Worm (Caenorhabditis elegans): ENCODE data around the gene str-113.
"Not testable (repeated sequence)": the region's sequence is repeated elsewhere in the genome, so short reads cannot be mapped to it uniquely, and the experiment has no call there.

Gene str-113

DNA sequence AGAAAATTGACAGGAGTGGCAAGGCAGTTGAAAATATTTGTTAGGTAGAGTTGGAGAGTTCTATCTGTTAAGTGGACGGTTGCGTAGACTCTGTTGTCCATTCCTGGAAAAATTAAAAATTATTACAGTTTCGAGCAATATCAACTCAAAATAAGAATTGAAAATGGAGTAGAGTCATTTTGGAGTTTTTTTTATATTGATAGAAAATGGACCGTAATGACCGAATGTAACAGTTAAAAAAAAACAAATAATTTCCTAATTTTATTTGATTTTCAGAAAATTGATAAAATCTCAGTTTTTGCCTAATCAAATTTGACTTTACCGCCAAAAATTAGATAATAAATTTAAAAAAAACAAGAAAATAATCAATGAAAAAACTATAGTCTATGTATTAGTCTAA, 39.8 kb downstream of the str-113 start, which contains the start of gene F59B1.4:
Gene F59B1.4 (minus strand): TSS at position 101 of the 400 bp plus-strand sequence.
- TF ChIP-seq hsf-1 (GFP tag; IDR thresholded peaks at IDR 0.05) (no peak), Y79H2A.3 (GFP tag; conservative IDR thresholded peaks at IDR 0.05) (no peak), ztf-3 (GFP tag; optimal IDR thresholded peaks at IDR 0.05) (no peak), let-526 (GFP tag; IDR thresholded peaks at IDR 0.05) (no peak), somi-1 (GFP tag; optimal IDR thresholded peaks at IDR 0.05) (no peak), hmg-1.2 (GFP tag; IDR thresholded peaks at IDR 0.05) (no peak)

ce11 chrV:3620608-3621007, 46.2 kb downstream of the str-113 start, which contains the start of gene srx-93:
Gene srx-93, minus strand, starts transcription at chrV:3620708.
- not testable (repeated sequence) for TF ChIP-seq F37B4.10 (GFP tag; IDR thresholded peaks at IDR 0.05); F57C9.4 (tag; optimal IDR thresholded peaks at IDR 0.05); F57A8.1 (GFP tag; optimal IDR thresholded peaks at IDR 0.05)

ce11 chrV:3616844-3617243, 49.9 kb downstream of the str-113 start:
- no peak for TF ChIP-seq F22D6.2 (tag; optimal IDR thresholded peaks at IDR 0.05)
- TF ChIP-seq lir-1 (GFP tag; conservative IDR thresholded peaks at IDR 0.05): no peak
- TF ChIP-seq F33H1.4 (GFP tag; IDR thresholded peaks at IDR 0.05): no peak
- TF ChIP-seq tbp1 (GFP tag; optimal IDR thresholded peaks at IDR 0.05): no peak
- TF ChIP-seq F57C9.4 (tag; optimal IDR thresholded peaks at IDR 0.05): no peak
- TF ChIP-seq C17E4.6 (GFP tag; IDR thresholded peaks at IDR 0.05): no peak
- no peak for TF ChIP-seq K12H6.12 (tag; optimal IDR thresholded peaks at IDR 0.05)
- TF ChIP-seq F52B5.7 (tag; optimal IDR thresholded peaks at IDR 0.05): no peak
- no peak for TF ChIP-seq pbrm-1 (GFP tag; IDR thresholded peaks at IDR 0.05)
- TF ChIP-seq lin-40 (tag; optimal IDR thresholded peaks at IDR 0.05): no peak
- no peak for TF ChIP-seq nfya-2 (GFP tag; IDR thresholded peaks at IDR 0.05)
- TF ChIP-seq madf-3 (GFP tag; IDR thresholded peaks at IDR 0.05): no peak
- TF ChIP-seq egl-18 (GFP tag; IDR thresholded peaks at IDR 0.05): no peak
- TF ChIP-seq cebp-2 (GFP tag; IDR thresholded peaks at IDR 0.05): no peak
- TF ChIP-seq Y53F4B.3 (GFP tag; IDR thresholded peaks at IDR 0.05): no peak
- TF ChIP-seq K11D2.4 (GFP tag; IDR thresholded peaks at IDR 0.05): no peak
- no peak for TF ChIP-seq snpc-3.4 (tag; optimal IDR thresholded peaks at IDR 0.05)

Data from whole organism, young adult.